Worm (Caenorhabditis elegans) whole organism, L1 larva: Measurements from ENCODE around the gene nspe-2.
A peak's percentile ranks its signal among the peaks of the same experiment; 100 is the strongest.

Experiments
- C04F5.9 ChIP-seq: sonication (generic microtip); optimal IDR thresholded peaks from 2 replicates; lab custom pipeline; 2016; ENCODE audit warnings: missing genetic modification characterization, missing compliant biosample characterization
- C34B4.2 ChIP-seq: sonication (generic microtip); optimal IDR thresholded peaks from 2 replicates; lab custom pipeline; 2017; ENCODE audit warnings: mild to moderate bottlenecking, missing genetic modification characterization, missing compliant biosample characterization
- F16B12.6 ChIP-seq: fragments of 150-350 bp; optimal IDR thresholded peaks from 2 replicates; lab custom pipeline; 2014; ENCODE audit warnings: missing biosample characterization, missing genetic modification characterization
- aly-2 ChIP-seq: fragments of 150-350 bp; optimal IDR thresholded peaks from 2 replicates; lab custom pipeline; 2014; ENCODE audit warnings: missing biosample characterization, missing genetic modification characterization
- ama-1 ChIP-seq: fragments of 150-350 bp; optimal IDR thresholded peaks from 2 replicates; lab custom pipeline; 2014
- blmp-1 ChIP-seq: fragments of 150-350 bp; optimal IDR thresholded peaks from 2 replicates; lab custom pipeline; 2014; ENCODE audit warnings: missing biosample characterization, missing genetic modification characterization
- ceh-63 ChIP-seq: fragments of 200-800 bp; sonication (Bioruptor generic); optimal IDR thresholded peaks from 2 replicates; lab custom pipeline; 2018; ENCODE audit warnings: mild to moderate bottlenecking, missing genetic modification characterization, missing compliant biosample characterization
- ceh-8 ChIP-seq: fragments of 200-800 bp; sonication (Bioruptor generic); optimal IDR thresholded peaks from 2 replicates; lab custom pipeline; 2018; ENCODE audit warnings: mild to moderate bottlenecking, missing genetic modification characterization, moderate library complexity, missing compliant biosample characterization
- ceh-82 ChIP-seq, 3 experiments: fragments of 150-350 bp in 1 of 3; sonication (generic microtip) in 2 of 3; optimal IDR thresholded peaks; 2 replicates each; lab custom pipeline; 2014 to 2017; ENCODE audit warnings: missing biosample characterization in 3 of 3, missing genetic modification characterization in 3 of 3
- ceh-90 ChIP-seq: sonication (generic microtip); optimal IDR thresholded peaks from 2 replicates; lab custom pipeline; 2016; ENCODE audit warnings: missing genetic modification characterization, missing compliant biosample characterization
- ces-1 ChIP-seq: fragments of 150-350 bp; optimal IDR thresholded peaks from 2 replicates; lab custom pipeline; 2014; ENCODE audit warnings: missing biosample characterization, missing genetic modification reagents, missing genetic modification characterization
- dpl-1 ChIP-seq, 3 experiments: fragments of 150-350 bp in 2 of 3; sonication (generic microtip) in 1 of 3; optimal IDR thresholded peaks; 2 replicates each; lab custom pipeline; 2014 to 2017; ENCODE audit warnings: missing biosample characterization in 3 of 3, missing genetic modification characterization in 3 of 3, missing genetic modification reagents in 3 of 3
- dsc-1 ChIP-seq: sonication (generic microtip); optimal IDR thresholded peaks from 2 replicates; lab custom pipeline; 2016; ENCODE audit warnings: mild to moderate bottlenecking, missing genetic modification characterization, missing compliant biosample characterization
- efl-1 ChIP-seq, 4 experiments: fragments of 150-350 bp; optimal IDR thresholded peaks in 3 of 4; peaks in 1 of 4; 1 replicate in 1 of 4; 2 replicates in 3 of 4; lab custom pipeline; 2014; ENCODE audit warnings: missing biosample characterization in 2 of 4, missing genetic modification characterization in 2 of 4, missing genetic modification reagents in 2 of 4
- efl-3 ChIP-seq: fragments of 200-800 bp; sonication (Bioruptor generic); optimal IDR thresholded peaks from 2 replicates; lab custom pipeline; 2018; ENCODE audit warnings: mild to moderate bottlenecking, missing genetic modification characterization, missing compliant biosample characterization
- egl-27 ChIP-seq, 2 experiments: fragments of 150-350 bp in 1 of 2; sonication (generic microtip); optimal IDR thresholded peaks; 3 replicates each; lab custom pipeline; 2017 to 2018; ENCODE audit warnings: missing biosample characterization in 2 of 2, missing genetic modification characterization in 2 of 2, missing genetic modification reagents in 2 of 2
- elt-3 ChIP-seq, 6 experiments: fragments of 150-350 bp in 1 of 6; sonication (generic microtip); optimal IDR thresholded peaks; 2 replicates each; lab custom pipeline; 2017 to 2018; ENCODE audit warnings: missing biosample characterization in 6 of 6, missing genetic modification characterization in 6 of 6, inconsistent platforms in 1 of 6
- ets-5 ChIP-seq: fragments of 200-800 bp; sonication (Bioruptor generic); IDR thresholded peaks from 2 replicates; pipeline ENCODE4 v1.3.6; 2022; ENCODE audit warnings: missing genetic modification characterization, missing compliant biosample characterization
- fkh-4 ChIP-seq: sonication (generic microtip); optimal IDR thresholded peaks from 2 replicates; lab custom pipeline; 2016; ENCODE audit warnings: missing compliant biosample characterization, missing genetic modification characterization, borderline replicate concordance
- fkh-8 ChIP-seq: sonication (generic microtip); optimal IDR thresholded peaks from 2 replicates; lab custom pipeline; 2016; ENCODE audit warnings: mild to moderate bottlenecking, missing genetic modification characterization, missing compliant biosample characterization
- fos-1 ChIP-seq: fragments of 150-350 bp; optimal IDR thresholded peaks from 2 replicates; lab custom pipeline; 2014; ENCODE audit warnings: missing biosample characterization, missing genetic modification characterization
- hlh-4 ChIP-seq: sonication (generic microtip); optimal IDR thresholded peaks from 2 replicates; lab custom pipeline; 2016; ENCODE audit warnings: mild to moderate bottlenecking, missing genetic modification characterization, missing compliant biosample characterization
- hpl-2 ChIP-seq: fragments of 150-350 bp; optimal IDR thresholded peaks from 2 replicates; lab custom pipeline; 2014; ENCODE audit warnings: missing biosample characterization, missing genetic modification reagents, missing genetic modification characterization
- irx-1 ChIP-seq: sonication (generic microtip); optimal IDR thresholded peaks from 2 replicates; lab custom pipeline; 2016; ENCODE audit warnings: missing genetic modification characterization, missing compliant biosample characterization
- isw-1 ChIP-seq: fragments of 200-800 bp; sonication (Bioruptor generic); IDR thresholded peaks from 2 replicates; pipeline ENCODE4 v1.3.6; 2022; ENCODE audit warnings: missing genetic modification characterization, missing compliant biosample characterization
- jun-1 ChIP-seq: fragments of 150-350 bp; optimal IDR thresholded peaks from 2 replicates; lab custom pipeline; 2014; ENCODE audit warnings: missing biosample characterization, missing genetic modification reagents, missing genetic modification characterization
- lin-14 ChIP-seq: fragments of 200-800 bp; sonication (Bioruptor generic); optimal IDR thresholded peaks from 2 replicates; lab custom pipeline; 2018; ENCODE audit warnings: mild to moderate bottlenecking, missing genetic modification characterization, moderate library complexity, missing compliant biosample characterization
- lin-39 ChIP-seq: fragments of 150-350 bp; optimal IDR thresholded peaks from 2 replicates; lab custom pipeline; 2014; ENCODE audit warnings: missing biosample characterization, missing genetic modification reagents, missing genetic modification characterization
- lir-3 ChIP-seq: sonication (generic microtip); optimal IDR thresholded peaks from 2 replicates; lab custom pipeline; 2016; ENCODE audit warnings: mild to moderate bottlenecking, missing genetic modification characterization, moderate library complexity, missing compliant biosample characterization; ENCODE audit not compliant: poor library complexity
- mab-9 ChIP-seq: fragments of 200-800 bp; sonication (Bioruptor generic); IDR thresholded peaks from 2 replicates; pipeline ENCODE4 v1.3.6; 2022; ENCODE audit warnings: missing genetic modification reagents, missing genetic modification characterization, missing compliant biosample characterization
- mef-2 ChIP-seq: fragments of 150-350 bp; optimal IDR thresholded peaks from 2 replicates; lab custom pipeline; 2014; ENCODE audit warnings: missing biosample characterization, missing genetic modification characterization
- nhr-11 ChIP-seq: fragments of 150-350 bp; optimal IDR thresholded peaks from 2 replicates; lab custom pipeline; 2014; ENCODE audit warnings: missing biosample characterization, missing genetic modification characterization
- nhr-19 ChIP-seq: fragments of 200-800 bp; sonication (Bioruptor generic); conservative IDR thresholded peaks from 2 replicates; pipeline ENCODE4 v1.3.6; 2022; ENCODE audit warnings: missing genetic modification characterization, missing compliant biosample characterization
- nhr-71 ChIP-seq: sonication (generic microtip); optimal IDR thresholded peaks from 2 replicates; lab custom pipeline; 2016; ENCODE audit warnings: mild to moderate bottlenecking, missing genetic modification characterization, moderate library complexity, missing compliant biosample characterization
- nhr-77 ChIP-seq: fragments of 150-350 bp; optimal IDR thresholded peaks from 2 replicates; lab custom pipeline; 2014; ENCODE audit warnings: missing biosample characterization, missing genetic modification characterization
- nhr-90 ChIP-seq: sonication (generic microtip); optimal IDR thresholded peaks from 2 replicates; lab custom pipeline; 2016; ENCODE audit warnings: mild to moderate bottlenecking, missing genetic modification characterization, missing compliant biosample characterization; ENCODE audit not compliant: poor library complexity
- skn-1 ChIP-seq: fragments of 150-350 bp; optimal IDR thresholded peaks from 2 replicates; lab custom pipeline; 2014; ENCODE audit warnings: missing biosample characterization, missing genetic modification characterization
- snpc-4 ChIP-seq: fragments of 150-350 bp; optimal IDR thresholded peaks from 2 replicates; lab custom pipeline; 2014; ENCODE audit warnings: missing biosample characterization, missing genetic modification characterization
- snu-23 ChIP-seq: sonication (generic microtip); optimal IDR thresholded peaks from 2 replicates; lab custom pipeline; 2016; ENCODE audit warnings: missing genetic modification characterization, missing compliant biosample characterization
- tbx-2 ChIP-seq: sonication (generic microtip); optimal IDR thresholded peaks from 2 replicates; lab custom pipeline; 2016; ENCODE audit warnings: missing genetic modification characterization, missing compliant biosample characterization
- unc-86 ChIP-seq: sonication (generic microtip); optimal IDR thresholded peaks from 2 replicates; lab custom pipeline; 2016; ENCODE audit warnings: missing genetic modification characterization, missing compliant biosample characterization
- zag-1 ChIP-seq: fragments of 150-350 bp; optimal IDR thresholded peaks from 2 replicates; lab custom pipeline; 2014; ENCODE audit warnings: missing biosample characterization, missing genetic modification characterization
- ztf-11 ChIP-seq, 2 experiments: sonication (generic microtip); optimal IDR thresholded peaks; 2 replicates each; lab custom pipeline; 2016 to 2017; ENCODE audit warnings: missing genetic modification characterization in 2 of 2, missing biosample characterization in 1 of 2, missing compliant biosample characterization in 1 of 2

The nspe-2 gene

DNA sequence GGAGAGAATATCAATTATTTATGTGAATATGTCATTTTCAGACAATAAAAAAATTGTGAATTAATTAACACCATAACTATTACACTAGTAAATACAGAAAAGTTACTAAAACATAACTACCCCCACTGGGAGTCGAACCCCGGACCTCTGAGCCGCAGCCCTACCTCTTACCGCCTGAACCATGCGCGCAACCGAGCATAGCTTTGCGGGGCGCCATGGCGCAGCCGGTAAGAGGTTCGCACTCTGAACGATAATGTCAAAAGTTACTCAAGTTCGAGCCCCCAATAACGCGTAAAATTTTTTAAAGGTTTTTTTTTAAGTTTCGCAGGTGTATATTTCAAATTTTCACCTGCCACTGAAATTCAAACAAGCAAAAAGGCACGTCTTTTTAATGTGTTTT, 46.9 kb upstream of the nspe-2 start:
- TF ChIP-seq fkh-8 (tag; lab: Kevin White, UChicago) = peak; percentile 3
- TF ChIP-seq fkh-4 (tag; lab: Kevin White, UChicago) = no peak
- no peak for TF ChIP-seq efl-1 (optimal IDR thresholded peaks at IDR 0.05; lab: Kevin White, UChicago)
- TF ChIP-seq efl-1 (GFP tag; optimal IDR thresholded peaks at IDR 0.05 in 1 of 2; lab: Kevin White, UChicago) = peak in 1 of 2 experiments; percentile 28

DNA sequence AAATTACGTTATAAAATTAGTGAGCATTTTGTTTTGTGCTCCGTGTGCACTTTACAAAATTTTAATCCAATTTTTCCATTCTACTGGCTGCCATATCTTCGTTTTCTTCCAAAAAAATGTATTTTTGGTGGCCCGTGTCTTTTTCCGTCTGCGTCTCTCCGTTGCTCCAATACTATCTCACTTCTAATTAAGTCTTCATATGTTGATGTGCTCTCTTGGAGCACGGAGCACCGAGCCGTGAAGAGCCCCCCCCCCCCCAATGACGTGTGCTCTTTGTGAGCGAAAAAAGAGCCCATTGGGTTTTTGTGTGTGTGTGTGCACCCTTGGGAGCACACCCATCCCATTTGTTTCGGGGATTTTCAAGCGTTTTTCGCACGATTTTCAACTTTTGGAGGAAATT, 45.8 kb upstream of the nspe-2 start:
- TF ChIP-seq hpl-2 (GFP tag; lab: Kevin White, UChicago) (no peak), tbx-2 (tag; lab: Kevin White, UChicago) (peak; percentile 25), fkh-8 (tag; lab: Kevin White, UChicago) (peak; percentile 9), ama-1 (lab: Kevin White, UChicago) (no peak), jun-1 (tag; lab: Kevin White, UChicago) (no peak), efl-1 (optimal IDR thresholded peaks at IDR 0.05; lab: Kevin White, UChicago) (peak in 1 of 2 experiments; percentile 7), efl-1 (GFP tag; optimal IDR thresholded peaks at IDR 0.05 in 1 of 2; lab: Kevin White, UChicago) (peak in 1 of 2 experiments; percentile 74), lin-14 (GFP tag; lab: Kevin White, UChicago) (peak; percentile 74), lin-39 (tag; lab: Kevin White, UChicago) (no peak), zag-1 (tag; lab: Kevin White, UChicago) (no peak), ceh-8 (GFP tag; lab: Kevin White, UChicago) (peak; percentile 44), nhr-71 (tag; lab: Kevin White, UChicago) (peak; percentile 4), ceh-82 (tag; optimal IDR thresholded peaks at IDR 0.05; lab: Kevin White, UChicago) (no peak), dsc-1 (peak; percentile 67), nhr-90 (tag; lab: Kevin White, UChicago) (no peak)

DNA sequence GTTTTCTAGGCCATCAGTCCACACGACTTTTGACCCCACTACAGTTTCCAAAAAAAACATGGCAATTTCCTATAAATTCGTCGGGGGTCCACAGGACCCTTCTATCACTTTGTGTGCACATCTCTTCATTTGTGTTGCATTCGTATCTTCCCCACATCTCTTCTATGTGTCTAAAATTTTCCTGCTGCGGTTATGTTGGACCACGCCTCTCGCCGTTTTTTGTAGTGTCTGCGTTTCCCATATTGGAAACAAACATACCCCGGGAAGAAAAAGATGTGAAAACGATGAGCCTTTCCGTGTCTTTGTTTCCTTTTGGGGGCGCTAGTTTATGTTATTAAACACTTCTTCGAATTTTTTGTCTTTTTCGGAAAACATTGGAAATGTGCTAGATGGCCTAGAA, 42.7 kb upstream of the nspe-2 start:
- TF ChIP-seq lin-14 (GFP tag; lab: Kevin White, UChicago) (peak; percentile 49), skn-1 (no peak)

DNA sequence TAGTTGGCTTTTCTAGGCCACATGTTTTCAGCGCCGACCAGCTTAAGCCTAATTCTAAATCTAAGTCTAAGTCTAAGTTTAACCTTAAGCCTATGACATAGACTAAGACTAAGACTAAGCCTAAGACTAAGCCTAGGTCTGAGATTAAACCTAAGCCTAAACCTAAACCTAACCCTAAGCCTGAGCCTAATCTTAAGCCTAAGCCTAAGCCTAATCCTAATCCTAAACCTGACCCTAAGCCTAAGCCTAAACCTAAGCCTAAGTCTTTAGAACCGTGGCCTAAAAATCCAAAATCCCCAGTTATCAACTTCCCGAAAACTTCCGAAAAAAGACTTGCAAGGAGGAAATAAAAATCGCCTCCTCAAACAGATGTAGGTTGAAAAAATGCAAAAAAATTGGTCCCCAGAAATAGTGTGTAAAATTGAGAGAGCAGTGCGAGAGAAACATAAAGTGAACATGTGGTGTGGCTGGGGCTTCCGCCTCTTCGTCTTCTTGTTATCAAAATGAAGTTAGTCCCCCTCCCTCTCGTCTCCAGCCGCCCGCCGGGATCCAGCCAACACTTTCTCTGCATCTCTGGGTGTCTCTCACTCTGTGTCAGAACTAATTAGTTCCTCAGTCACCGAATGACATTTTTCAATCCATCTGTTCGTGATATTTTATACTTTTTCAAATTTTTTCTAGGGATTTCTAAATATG, 40.6 kb upstream of the nspe-2 start:
- TF ChIP-seq mef-2 (tag; lab: Kevin White, UChicago) = no peak
- TF ChIP-seq ceh-90 (tag; lab: Kevin White, UChicago) = no peak
- TF ChIP-seq aly-2 = no peak
- TF ChIP-seq mab-9 (GFP tag; lab: Robert Waterston, UW) = no peak
- TF ChIP-seq snu-23 (GFP tag; lab: Kevin White, UChicago) = peak; percentile 45
- TF ChIP-seq nhr-19 (GFP tag; lab: Robert Waterston, UW) = peak; percentile 52
- no peak for TF ChIP-seq blmp-1 (tag; lab: Kevin White, UChicago)
- peak in 1 of 6 experiments; percentile 15 for TF ChIP-seq elt-3 (tag; optimal IDR thresholded peaks at IDR 0.05; lab: Kevin White, UChicago)
- TF ChIP-seq isw-1 (GFP tag; lab: Robert Waterston, UW) = no peak
- no peak for TF ChIP-seq ama-1 (lab: Kevin White, UChicago)
- TF ChIP-seq C34B4.2 = no peak
- TF ChIP-seq ztf-11 (tag; optimal IDR thresholded peaks at IDR 0.05; lab: Kevin White, UChicago) = no peak
- TF ChIP-seq irx-1 (tag; lab: Kevin White, UChicago) = peak; percentile 22
- TF ChIP-seq hlh-4 (tag; lab: Kevin White, UChicago) = no peak
- no peak for TF ChIP-seq snpc-4 (tag; lab: Kevin White, UChicago)
- no peak for TF ChIP-seq C04F5.9 (tag; lab: Kevin White, UChicago)
- no peak for TF ChIP-seq hpl-2 (GFP tag; lab: Kevin White, UChicago)
- no peak for TF ChIP-seq nhr-77
- peak; percentile 12 to 38 for TF ChIP-seq efl-1 (optimal IDR thresholded peaks at IDR 0.05; lab: Kevin White, UChicago)
- TF ChIP-seq efl-1 (GFP tag; optimal IDR thresholded peaks at IDR 0.05 in 1 of 2; lab: Kevin White, UChicago) = peak in 1 of 2 experiments; percentile 22
- no peak for TF ChIP-seq fos-1 (tag; lab: Kevin White, UChicago)
- no peak for TF ChIP-seq efl-3 (GFP tag; lab: Kevin White, UChicago)
- TF ChIP-seq lir-3 = no peak
- no peak for TF ChIP-seq egl-27 (tag; optimal IDR thresholded peaks at IDR 0.05; lab: Kevin White, UChicago)
- no peak for TF ChIP-seq F16B12.6 (tag; lab: Kevin White, UChicago)
- TF ChIP-seq ceh-82 (tag; optimal IDR thresholded peaks at IDR 0.05; lab: Kevin White, UChicago) = no peak
- no peak for TF ChIP-seq ces-1 (GFP tag; lab: Kevin White, UChicago)
- TF ChIP-seq dpl-1 (GFP tag; optimal IDR thresholded peaks at IDR 0.05; lab: Kevin White, UChicago) = peak in 2 of 3 experiments; percentile 13 to 29
- TF ChIP-seq ets-5 (GFP tag; lab: Robert Waterston, UW) = no peak
- TF ChIP-seq unc-86 = no peak
- TF ChIP-seq dsc-1 = peak; percentile 95
- peak; percentile 76 for TF ChIP-seq nhr-71 (tag; lab: Kevin White, UChicago)
- no peak for TF ChIP-seq nhr-11 (tag; lab: Kevin White, UChicago)
- no peak for TF ChIP-seq ceh-63 (GFP tag; lab: Kevin White, UChicago)
